Fruit fly (Drosophila melanogaster) whole organism, adult: ENCODE data around the gene CG31626.

Source experiments
- CG11617 ChIP-seq: fragments of 200-800 bp; sonication (Bioruptor generic); optimal IDR thresholded peaks from 2 replicates; lab custom pipeline; 2017; ENCODE audit warnings: mild to moderate bottlenecking, missing biosample characterization, missing genetic modification reagents, missing genetic modification characterization
- CG12768 ChIP-seq: fragments of 200-800 bp; sonication (Bioruptor generic); optimal IDR thresholded peaks from 2 replicates; lab custom pipeline; 2017; ENCODE audit warnings: missing biosample characterization, missing genetic modification characterization, mild to moderate bottlenecking, moderate library complexity, missing genetic modification reagents
- CG14711 ChIP-seq: fragments of 200-800 bp; sonication (Bioruptor generic); optimal IDR thresholded peaks from 2 replicates; lab custom pipeline; 2018; ENCODE audit warnings: missing biosample characterization, mild to moderate bottlenecking, missing genetic modification characterization, moderate library complexity
- CG1620 ChIP-seq: fragments of 200-800 bp; sonication (Bioruptor generic); optimal IDR thresholded peaks from 2 replicates; lab custom pipeline; 2016; ENCODE audit warnings: missing biosample characterization, missing genetic modification characterization
- CG33017 ChIP-seq: fragments of 200-800 bp; sonication (Bioruptor generic); optimal IDR thresholded peaks from 2 replicates; lab custom pipeline; 2018; ENCODE audit warnings: missing biosample characterization, mild to moderate bottlenecking, missing genetic modification characterization, moderate library complexity
- CG5204 ChIP-seq: fragments of 200-800 bp; sonication (Bioruptor generic); optimal IDR thresholded peaks from 2 replicates; lab custom pipeline; 2016; ENCODE audit warnings: missing biosample characterization, missing genetic modification characterization
- CG7045 ChIP-seq: fragments of 200-800 bp; sonication (Bioruptor generic); optimal IDR thresholded peaks from 2 replicates; lab custom pipeline; 2017; ENCODE audit warnings: missing biosample characterization, mild to moderate bottlenecking, missing genetic modification characterization
- CG7101 ChIP-seq: fragments of 200-800 bp; sonication (Bioruptor generic); optimal IDR thresholded peaks from 2 replicates; lab custom pipeline; 2018; ENCODE audit warnings: missing biosample characterization, mild to moderate bottlenecking, missing genetic modification characterization, moderate library complexity
- Clk ChIP-seq: fragments of 200-800 bp; sonication (Bioruptor generic); optimal IDR thresholded peaks from 2 replicates; lab custom pipeline; 2017; ENCODE audit warnings: missing biosample characterization, missing genetic modification characterization
- Crg-1 ChIP-seq: fragments of 200-800 bp; sonication (Bioruptor generic); optimal IDR thresholded peaks from 2 replicates; lab custom pipeline; 2016; ENCODE audit warnings: missing biosample characterization, missing genetic modification characterization
- Hr96 ChIP-seq: fragments of 200-800 bp; sonication (Bioruptor generic); optimal IDR thresholded peaks from 2 replicates; lab custom pipeline; 2016; ENCODE audit warnings: missing biosample characterization, missing genetic modification characterization
- Mnt ChIP-seq: fragments of 200-800 bp; sonication (Bioruptor generic); optimal IDR thresholded peaks from 2 replicates; lab custom pipeline; 2016; ENCODE audit warnings: missing biosample characterization, mild to moderate bottlenecking, missing genetic modification characterization
- bab1 ChIP-seq: fragments of 200-800 bp; sonication (Bioruptor generic); optimal IDR thresholded peaks from 3 replicates; lab custom pipeline; 2019; ENCODE audit warnings: missing biosample characterization, mild to moderate bottlenecking, missing genetic modification characterization, moderate library complexity
- cic ChIP-seq: fragments of 200-800 bp; sonication (Bioruptor generic); optimal IDR thresholded peaks from 2 replicates; lab custom pipeline; 2017; ENCODE audit warnings: missing biosample characterization, mild to moderate bottlenecking, missing genetic modification characterization, moderate library complexity
- cnc ChIP-seq, 2 experiments: fragments of >200 bp; optimal IDR thresholded peaks; 2 replicates each; lab custom pipeline; 2017
- kay ChIP-seq: fragments of 200-800 bp; sonication (Bioruptor generic); peaks from one replicate; lab custom pipeline; 2016; ENCODE audit warnings: missing biosample characterization, missing genetic modification characterization, borderline replicate concordance
- ovo ChIP-seq: fragments of 200-800 bp; sonication (Bioruptor generic); optimal IDR thresholded peaks from 2 replicates; lab custom pipeline; 2016; ENCODE audit warnings: missing biosample characterization, missing genetic modification characterization
- pad ChIP-seq: fragments of 200-800 bp; sonication (Bioruptor generic); optimal IDR thresholded peaks from 3 replicates; lab custom pipeline; 2017; ENCODE audit warnings: missing biosample characterization, missing genetic modification characterization, mild to moderate bottlenecking, moderate library complexity, missing genetic modification reagents
- tj ChIP-seq: fragments of 200-800 bp; sonication (Bioruptor generic); optimal IDR thresholded peaks from 3 replicates; lab custom pipeline; 2017; ENCODE audit warnings: missing biosample characterization, mild to moderate bottlenecking, missing genetic modification characterization, moderate library complexity
- toe ChIP-seq: fragments of 200-800 bp; sonication (Bioruptor generic); optimal IDR thresholded peaks from 2 replicates; lab custom pipeline; 2016; ENCODE audit warnings: missing biosample characterization, missing genetic modification characterization

Gene CG31626

DNA sequence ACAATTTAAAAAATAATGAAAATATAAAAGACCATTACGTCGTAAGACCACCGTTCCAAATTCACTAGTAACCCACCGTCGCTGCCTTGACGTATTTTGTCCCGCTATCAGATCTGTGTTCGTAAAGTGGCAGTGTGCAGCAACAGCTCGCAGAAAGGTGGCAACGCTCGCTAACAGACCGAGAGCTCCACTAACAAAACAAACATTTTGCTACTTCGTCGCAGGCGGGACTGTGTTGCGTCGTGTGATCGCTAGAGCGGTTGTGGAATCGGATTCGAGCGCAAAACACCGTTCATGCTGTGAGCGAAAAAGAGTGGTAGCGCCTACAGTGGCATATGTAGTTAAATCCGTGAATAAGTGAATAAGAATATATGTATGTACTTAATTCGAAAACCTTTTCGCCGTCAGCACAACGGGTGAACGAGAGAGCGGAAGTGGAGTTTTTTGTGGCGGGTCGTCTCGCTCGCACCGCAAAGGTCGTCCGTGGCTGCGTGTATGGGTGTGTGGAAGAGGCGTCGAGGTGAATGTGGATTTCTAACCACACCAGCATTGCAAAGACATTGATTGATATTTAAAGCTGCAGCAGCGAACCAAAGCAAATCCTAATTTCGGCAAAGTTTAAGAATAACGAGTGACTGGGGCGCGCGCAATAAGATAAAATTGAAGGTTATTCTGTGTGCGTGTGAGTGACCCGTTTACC is 665 bp upstream of the CG31626 start, which contains the start of gene Hr39:
Hr39 (plus strand) TSS at position 203 of the 700 bp plus-strand sequence.
- no peak for TF ChIP-seq Hr96 (GFP tag; lab: Kevin White, UChicago)
- TF ChIP-seq tj, result peak; percentile 47
- TF ChIP-seq CG7045 (GFP tag; lab: Kevin White, UChicago), result no peak
- TF ChIP-seq CG14711, result no peak
- no peak for TF ChIP-seq Crg-1 (GFP tag; lab: Kevin White, UChicago)
- no peak for TF ChIP-seq cnc (optimal IDR thresholded peaks at IDR 0.05; lab: Kevin White, UChicago)
- TF ChIP-seq cic (GFP tag; lab: Kevin White, UChicago), result peak; percentile 26
- TF ChIP-seq Mnt (GFP tag; lab: Kevin White, UChicago), result peak; percentile 44
- TF ChIP-seq pad (GFP tag; lab: Kevin White, UChicago), result no peak
- peak; percentile 12 for TF ChIP-seq CG1620 (GFP tag; lab: Kevin White, UChicago)
- peak; percentile 25 for TF ChIP-seq CG12768 (GFP tag; lab: Kevin White, UChicago)
- no peak for TF ChIP-seq kay
- TF ChIP-seq CG5204 (GFP tag; lab: Kevin White, UChicago), result no peak
- TF ChIP-seq CG7101 (tag; lab: Kevin White, UChicago), result no peak
- no peak for TF ChIP-seq Clk (GFP tag; lab: Kevin White, UChicago)
- TF ChIP-seq ovo (GFP tag; lab: Kevin White, UChicago), result no peak
- TF ChIP-seq bab1, result peak; percentile 9
- no peak for TF ChIP-seq toe (GFP tag; lab: Kevin White, UChicago)
- peak; percentile 2 for TF ChIP-seq CG11617 (GFP tag; lab: Kevin White, UChicago)
- TF ChIP-seq CG33017 (tag; lab: Kevin White, UChicago), result no peak

DNA sequence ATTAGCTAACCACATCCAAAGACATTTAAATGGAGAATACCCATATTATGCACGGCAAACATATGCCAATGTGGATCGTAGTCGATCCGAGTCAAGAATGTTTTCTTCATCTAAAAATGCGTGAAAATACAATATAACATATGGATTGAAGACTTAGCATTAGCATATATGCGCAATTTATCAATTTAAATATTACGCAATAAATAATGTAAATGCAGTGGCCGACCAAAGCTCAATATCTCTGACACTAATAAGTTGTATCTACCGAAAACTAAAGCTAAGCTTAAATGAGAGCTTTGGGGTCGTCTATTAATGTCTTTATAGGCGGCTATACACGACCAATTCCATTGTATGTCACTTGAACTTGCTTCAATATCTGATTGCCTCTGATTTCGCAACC is 1.1 kb downstream of the CG31626 start:
- peak; percentile 64 for TF ChIP-seq bab1
- TF ChIP-seq CG7101 (tag; lab: Kevin White, UChicago), result no peak

DNA sequence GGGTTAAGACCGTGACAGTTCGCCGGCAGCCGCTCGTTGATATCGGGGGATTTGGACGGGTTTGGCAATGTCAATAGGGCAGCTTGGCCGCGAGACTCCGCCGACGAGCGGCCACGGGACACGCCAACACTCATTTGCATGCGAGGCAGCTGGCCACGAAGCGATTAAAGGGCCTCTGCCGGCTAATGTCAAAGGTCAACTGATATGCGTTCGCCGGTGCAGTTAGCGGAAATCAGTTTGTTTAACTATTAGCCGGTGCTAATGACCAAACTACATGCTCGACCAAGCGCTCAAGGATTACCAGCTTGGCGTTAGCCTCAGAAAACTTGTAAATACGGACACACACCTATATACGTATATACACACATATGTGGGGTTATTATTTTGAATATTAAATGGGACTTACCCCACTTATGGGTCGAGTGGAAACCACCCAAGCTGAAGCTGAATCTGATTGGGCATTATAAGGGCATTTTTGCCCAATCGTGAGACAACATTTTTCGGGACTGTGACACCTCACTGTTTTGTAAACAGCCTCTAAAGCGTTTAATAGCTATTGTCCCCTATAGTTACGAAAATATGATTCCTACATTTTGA is 2.0 kb downstream of the CG31626 start:
- TF ChIP-seq CG14711 (no peak), bab1 (no peak), CG7101 (tag; lab: Kevin White, UChicago) (no peak), CG7045 (GFP tag; lab: Kevin White, UChicago) (no peak), pad (GFP tag; lab: Kevin White, UChicago) (no peak), CG1620 (GFP tag; lab: Kevin White, UChicago) (no peak), Hr96 (GFP tag; lab: Kevin White, UChicago) (no peak), CG12768 (GFP tag; lab: Kevin White, UChicago) (no peak), CG5204 (GFP tag; lab: Kevin White, UChicago) (no peak), cic (GFP tag; lab: Kevin White, UChicago) (no peak), tj (no peak), CG33017 (tag; lab: Kevin White, UChicago) (no peak), ovo (GFP tag; lab: Kevin White, UChicago) (no peak)

DNA sequence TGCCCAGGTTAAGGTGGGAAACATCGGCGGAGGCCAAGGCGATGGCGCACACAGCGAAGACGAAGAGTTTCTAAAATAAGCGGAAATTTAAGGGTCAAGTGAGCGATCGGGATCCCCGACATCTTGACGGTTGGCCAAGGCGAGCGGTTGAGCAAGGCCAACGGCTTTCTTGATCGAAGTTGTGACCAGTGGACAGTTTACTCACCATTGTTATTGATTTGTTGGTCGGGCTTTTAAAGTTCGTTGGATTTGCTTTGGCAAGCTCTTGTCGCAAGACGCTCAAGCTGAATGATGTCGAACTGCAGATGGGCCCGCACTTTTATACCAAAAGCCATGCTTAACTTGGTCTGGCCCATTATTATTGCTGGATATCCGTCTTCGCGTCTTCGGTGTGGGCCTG is 3.1 kb downstream of the CG31626 start:
- TF ChIP-seq Hr96 (GFP tag; lab: Kevin White, UChicago), result no peak
- TF ChIP-seq tj, result no peak
- no peak for TF ChIP-seq CG33017 (tag; lab: Kevin White, UChicago)
- no peak for TF ChIP-seq bab1
- TF ChIP-seq pad (GFP tag; lab: Kevin White, UChicago), result no peak
- no peak for TF ChIP-seq CG7101 (tag; lab: Kevin White, UChicago)
- TF ChIP-seq CG11617 (GFP tag; lab: Kevin White, UChicago), result no peak
- no peak for TF ChIP-seq ovo (GFP tag; lab: Kevin White, UChicago)
- no peak for TF ChIP-seq cic (GFP tag; lab: Kevin White, UChicago)
- no peak for TF ChIP-seq CG14711
- TF ChIP-seq CG12768 (GFP tag; lab: Kevin White, UChicago), result no peak
- no peak for TF ChIP-seq kay

DNA sequence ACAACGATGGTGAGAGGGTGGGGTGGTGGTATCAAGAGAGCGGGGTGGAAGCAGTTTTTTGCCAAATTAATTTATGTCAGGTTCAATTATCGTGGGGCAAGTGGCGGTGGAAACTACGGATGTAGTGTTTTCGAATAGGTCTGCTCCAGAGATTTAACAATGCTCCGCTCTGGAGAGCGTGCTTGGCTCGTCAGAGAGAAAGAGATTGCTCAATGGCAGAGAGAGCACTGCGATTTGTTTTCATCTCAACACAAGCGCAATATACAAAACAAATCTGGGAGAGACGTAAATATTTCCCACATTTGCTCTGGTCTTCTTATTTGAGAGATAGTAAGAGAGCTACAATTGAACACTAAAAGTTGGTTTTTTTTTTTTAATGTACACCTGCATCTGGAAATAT is 14.8 kb downstream of the CG31626 start:
- TF ChIP-seq CG7045 (GFP tag; lab: Kevin White, UChicago) (no peak), CG33017 (tag; lab: Kevin White, UChicago) (no peak), Mnt (GFP tag; lab: Kevin White, UChicago) (no peak), pad (GFP tag; lab: Kevin White, UChicago) (no peak), Clk (GFP tag; lab: Kevin White, UChicago) (no peak), CG7101 (tag; lab: Kevin White, UChicago) (no peak), Hr96 (GFP tag; lab: Kevin White, UChicago) (no peak), toe (GFP tag; lab: Kevin White, UChicago) (no peak), CG11617 (GFP tag; lab: Kevin White, UChicago) (no peak), kay (no peak), CG12768 (GFP tag; lab: Kevin White, UChicago) (no peak), CG1620 (GFP tag; lab: Kevin White, UChicago) (no peak), ovo (GFP tag; lab: Kevin White, UChicago) (no peak), cic (GFP tag; lab: Kevin White, UChicago) (no peak), CG14711 (no peak), CG5204 (GFP tag; lab: Kevin White, UChicago) (no peak), bab1 (no peak)

DNA sequence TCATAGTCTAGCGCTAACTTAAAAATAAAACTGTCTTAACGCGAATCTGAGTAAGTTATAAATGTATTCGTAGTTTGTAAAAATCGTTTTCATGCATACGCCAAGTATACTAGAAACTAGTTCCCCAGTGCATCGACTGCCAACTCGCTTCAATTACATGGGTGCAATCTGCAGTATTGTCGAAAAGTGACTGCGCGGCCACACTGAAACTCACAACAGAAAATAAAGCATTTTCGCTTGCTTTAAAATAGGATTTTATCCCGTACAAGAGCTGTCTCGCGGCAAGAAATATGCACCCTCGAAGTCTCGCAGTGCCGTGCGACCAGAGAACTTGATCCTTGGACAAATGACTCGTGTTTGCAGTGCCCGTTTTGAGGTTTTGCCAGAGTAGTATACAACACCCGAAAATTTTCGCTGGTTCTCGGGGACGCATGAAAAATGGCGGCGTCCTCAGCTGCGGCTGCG is 15.4 kb downstream of the CG31626 start, which contains the start of gene CG8677:
CG8677 (plus strand) TSS at position 199 of the 465 bp plus-strand sequence.
- TF ChIP-seq cnc (optimal IDR thresholded peaks at IDR 0.05; lab: Kevin White, UChicago), result no peak
- TF ChIP-seq CG1620 (GFP tag; lab: Kevin White, UChicago), result peak; percentile 2
- TF ChIP-seq bab1, result peak; percentile 23
- TF ChIP-seq CG7045 (GFP tag; lab: Kevin White, UChicago), result no peak
- TF ChIP-seq Mnt (GFP tag; lab: Kevin White, UChicago), result peak; percentile 1
- TF ChIP-seq pad (GFP tag; lab: Kevin White, UChicago), result no peak
- TF ChIP-seq CG14711, result peak; percentile 16
